Worm (Caenorhabditis elegans): ENCODE data around the gene Y64G10A.2.
"Not testable (repeated sequence)": the region's sequence is repeated elsewhere in the genome, so short reads cannot be mapped to it uniquely, and the experiment has no call there.

DNA sequence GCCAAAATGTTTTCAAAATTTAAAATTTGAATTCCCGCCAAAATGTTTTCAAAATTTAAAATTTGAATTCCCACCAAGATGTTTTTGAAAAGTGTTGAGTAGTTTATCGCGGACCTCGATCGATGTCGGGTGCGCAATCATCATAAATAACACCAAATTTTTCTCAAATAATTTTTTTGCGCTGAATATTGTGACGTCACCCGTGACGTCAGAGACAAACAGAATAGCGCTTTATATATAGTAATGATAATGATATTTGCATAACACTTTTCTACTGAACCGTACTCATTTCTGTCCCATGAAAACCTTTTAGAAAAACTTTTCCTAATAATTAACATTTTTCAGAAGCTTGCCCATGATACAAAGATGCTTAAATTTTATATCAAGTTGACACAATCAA, 25.7 kb downstream of the Y64G10A.2 start:
- not testable (repeated sequence) for TF ChIP-seq nhr-237 (tag; optimal IDR thresholded peaks at IDR 0.05); ztf-11 (tag; optimal IDR thresholded peaks at IDR 0.05); bed-3 (GFP tag; optimal IDR thresholded peaks at IDR 0.05); blmp-1 (tag; optimal IDR thresholded peaks at IDR 0.05); nhr-76 (tag; optimal IDR thresholded peaks at IDR 0.05); nhr-28 (tag; optimal IDR thresholded peaks at IDR 0.05); sptf-1 (tag; optimal IDR thresholded peaks at IDR 0.05); lsy-2 (tag; optimal IDR thresholded peaks at IDR 0.05); nhr-12 (tag; optimal IDR thresholded peaks at IDR 0.05); lin-32 (GFP tag; optimal IDR thresholded peaks at IDR 0.05); mep-1 (tag; optimal IDR thresholded peaks at IDR 0.05); unc-62 (GFP tag; optimal IDR thresholded peaks at IDR 0.05); snpc-4 (tag; optimal IDR thresholded peaks at IDR 0.05); ces-1 (GFP tag; optimal IDR thresholded peaks at IDR 0.05)
